Fruit fly (Drosophila melanogaster) whole organism, pupa: ENCODE data around the gene nst.

Source experiments
- CG10348 ChIP-seq: fragments of 200-800 bp; sonication (Bioruptor generic); IDR thresholded peaks from 2 replicates; pipeline ENCODE4 v1.3.6; 2022; ENCODE audit warnings: missing biosample characterization, missing genetic modification characterization
- CG12605 ChIP-seq: fragments of 200-800 bp; sonication (Bioruptor generic); IDR thresholded peaks from 2 replicates; pipeline ENCODE4 v1.3.6; 2022; ENCODE audit warnings: missing biosample characterization, missing genetic modification characterization
- CG14655 ChIP-seq: fragments of 200-800 bp; sonication (Bioruptor generic); optimal IDR thresholded peaks from 3 replicates; lab custom pipeline; 2017; ENCODE audit warnings: mild to moderate bottlenecking, missing biosample characterization, missing genetic modification reagents, missing genetic modification characterization
- CG15710 ChIP-seq: fragments of 200-800 bp; sonication (Bioruptor generic); optimal IDR thresholded peaks from 2 replicates; lab custom pipeline; 2018; ENCODE audit warnings: missing biosample characterization, mild to moderate bottlenecking, missing genetic modification characterization, moderate library complexity
- CG32121 ChIP-seq: fragments of 200-800 bp; sonication (Bioruptor generic); IDR thresholded peaks from 2 replicates; pipeline ENCODE4 v1.3.6; 2022; ENCODE audit warnings: missing biosample characterization, missing genetic modification characterization
- CG8159 ChIP-seq: fragments of 200-800 bp; sonication (Bioruptor generic); optimal IDR thresholded peaks from 3 replicates; lab custom pipeline; 2018; ENCODE audit warnings: missing biosample characterization, mild to moderate bottlenecking, missing genetic modification characterization, moderate library complexity
- CG8301 ChIP-seq: fragments of 200-800 bp; sonication (Bioruptor generic); optimal IDR thresholded peaks from 2 replicates; lab custom pipeline; 2018; ENCODE audit warnings: missing biosample characterization, mild to moderate bottlenecking, missing genetic modification characterization
- CG9948 ChIP-seq: fragments of 200-800 bp; sonication (Bioruptor generic); optimal IDR thresholded peaks from 2 replicates; lab custom pipeline; 2018; ENCODE audit warnings: missing biosample characterization, mild to moderate bottlenecking, missing genetic modification characterization, moderate library complexity
- D1 ChIP-seq: fragments of 200-800 bp; sonication (Bioruptor generic); optimal IDR thresholded peaks from 2 replicates; lab custom pipeline; 2018; ENCODE audit warnings: missing biosample characterization, mild to moderate bottlenecking, missing genetic modification characterization, moderate library complexity
- EcR ChIP-seq: fragments of 200-800 bp; sonication (Bioruptor generic); optimal IDR thresholded peaks from 3 replicates; lab custom pipeline; 2019; ENCODE audit warnings: missing biosample characterization, missing genetic modification characterization, mild to moderate bottlenecking, moderate library complexity, missing genetic modification reagents
- Pif1A ChIP-seq: fragments of 200-800 bp; sonication (Bioruptor generic); optimal IDR thresholded peaks from 3 replicates; lab custom pipeline; 2016; ENCODE audit warnings: missing biosample characterization, missing genetic modification characterization
- Pif1B ChIP-seq: fragments of 200-800 bp; sonication (Bioruptor generic); optimal IDR thresholded peaks from 3 replicates; lab custom pipeline; 2016; ENCODE audit warnings: missing biosample characterization, missing genetic modification characterization
- fd96Ca ChIP-seq: fragments of 200-800 bp; sonication (Bioruptor generic); IDR thresholded peaks from 3 replicates; pipeline ENCODE4 v1.3.6; 2022; ENCODE audit warnings: missing biosample characterization, missing genetic modification characterization

DNA sequence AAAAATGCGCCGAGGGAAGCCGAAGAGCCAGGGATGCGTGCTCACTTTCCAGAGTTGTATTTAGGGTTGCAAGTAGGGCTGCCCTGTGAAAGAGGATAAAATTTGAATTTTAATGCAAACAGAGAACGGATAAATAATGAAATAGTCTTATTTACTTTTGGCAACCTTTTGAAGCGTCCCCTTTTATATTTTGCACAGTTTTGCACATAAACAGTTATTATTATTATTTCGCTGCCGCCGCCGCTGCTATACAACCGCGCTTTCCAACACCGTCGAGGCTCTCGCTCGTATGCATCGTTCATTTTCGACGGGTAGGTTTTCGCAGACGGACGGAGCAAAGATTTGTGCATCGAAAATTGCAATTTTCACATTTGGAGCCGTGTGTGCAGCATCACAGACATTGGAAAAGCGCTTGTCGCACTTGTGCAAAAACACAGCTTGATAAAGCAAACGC lies 15.2 kb downstream of the nst start, which contains the start of the genes sti and tral:
- TF ChIP-seq CG10348 (GFP tag; lab: Robert Waterston, UW), result no peak
- TF ChIP-seq CG9948 (tag; lab: Kevin White, UChicago), result peak; percentile 39
- TF ChIP-seq fd96Ca, result peak; percentile 72
- no peak for TF ChIP-seq CG8301 (tag; lab: Kevin White, UChicago)
- no peak for TF ChIP-seq CG14655 (GFP tag; lab: Kevin White, UChicago)
- no peak for TF ChIP-seq D1
- no peak for TF ChIP-seq CG12605 (GFP tag; lab: Robert Waterston, UW)
- peak; percentile 70 for TF ChIP-seq CG8159 (tag; lab: Kevin White, UChicago)
- TF ChIP-seq Pif1B (GFP tag; lab: Kevin White, UChicago), result no peak
- TF ChIP-seq CG32121 (GFP tag; lab: Robert Waterston, UW), result peak; percentile 41; the same call in 1 of the 2 replicates
- no peak for TF ChIP-seq EcR (GFP tag; lab: Kevin White, UChicago)
- TF ChIP-seq CG15710 (tag; lab: Kevin White, UChicago), result peak; percentile 68
- TF ChIP-seq Pif1A (GFP tag; lab: Kevin White, UChicago), result no peak
